Fruit fly (Drosophila melanogaster) Kc167 (cell line): ENCODE results near the gene mRpL19.

Experiments
- Myc ChIP-seq: fragments of >200 bp; optimal IDR thresholded peaks from 2 replicates; lab custom pipeline; 2017; ENCODE audit warnings: missing external identifiers
- Sin3A ChIP-seq: fragments of >200 bp; optimal IDR thresholded peaks from 2 replicates; lab custom pipeline; 2018; ENCODE audit warnings: missing external identifiers
- h ChIP-seq: fragments of >200 bp; optimal IDR thresholded peaks from 3 replicates; lab custom pipeline; 2018; ENCODE audit warnings: missing external identifiers
- insv ChIP-seq: fragments of >200 bp; optimal IDR thresholded peaks from 3 replicates; lab custom pipeline; 2018; ENCODE audit warnings: missing external identifiers
- psq ChIP-seq: fragments of >200 bp; optimal IDR thresholded peaks from 2 replicates; lab custom pipeline; 2017; ENCODE audit warnings: missing external identifiers
- ttk ChIP-seq: sonication (Bioruptor generic); optimal IDR thresholded peaks from 2 replicates; lab custom pipeline; 2017; ENCODE audit warnings: missing external identifiers

DNA sequence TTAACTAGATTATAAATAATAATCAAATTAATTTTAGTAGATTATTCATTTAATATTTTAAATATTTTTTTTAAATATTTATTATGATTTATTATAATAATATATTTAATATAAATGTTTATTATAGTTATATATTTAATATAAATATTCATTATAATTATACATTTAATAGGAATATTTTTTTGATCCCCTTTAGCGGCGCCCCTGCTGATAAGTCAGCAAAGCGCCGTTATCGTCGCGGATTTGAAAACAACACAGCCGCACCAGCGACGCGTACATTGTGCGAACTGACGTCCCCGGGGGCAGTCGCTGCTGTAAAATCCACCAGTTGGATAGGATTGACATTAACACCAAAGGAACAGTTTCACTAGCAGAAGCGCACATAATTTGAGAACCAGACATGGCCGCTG is 38.8 kb downstream of the mRpL19 start, which contains the start of gene CG8112:
- TF ChIP-seq Myc (lab: Kevin White, UChicago) (no peak), psq (lab: Kevin White, UChicago) (no peak), h (lab: Kevin White, UChicago) (no peak), ttk (lab: Kevin White, UChicago) (no peak), Sin3A (lab: Kevin White, UChicago) (no peak), insv (lab: Kevin White, UChicago) (no peak)
